Worm (Caenorhabditis elegans): ENCODE data around the gene fbxb-78.

The fbxb-78 gene

ce11 chrIV:4727935-4728334 is 9.4 kb upstream of the fbxb-78 start (continued):
- peak; percentile 58 to 73 (median 73) for TF ChIP-seq dpl-1 (GFP tag; optimal IDR thresholded peaks at IDR 0.05)
- peak; percentile 36 to 44 (median 40) for TF ChIP-seq ceh-82 (tag; optimal IDR thresholded peaks at IDR 0.05)
- peak; percentile 61 for TF ChIP-seq lin-15B (tag; optimal IDR thresholded peaks at IDR 0.05)
- TF ChIP-seq mep-1 (tag; optimal IDR thresholded peaks at IDR 0.05), result peak; percentile 63
- peak; percentile 94 for TF ChIP-seq nhr-90 (tag; optimal IDR thresholded peaks at IDR 0.05; ENCODE audit: poor library complexity)
- peak; percentile 7 for TF ChIP-seq ztf-4 (tag; optimal IDR thresholded peaks at IDR 0.05)
- peak; percentile 90 for TF ChIP-seq swsn-7 (tag; optimal IDR thresholded peaks at IDR 0.05)

ce11 chrIV:4742480-4742879 is 5.1 kb downstream of the fbxb-78 start:
- TF ChIP-seq elt-3 (tag; optimal IDR thresholded peaks at IDR 0.05), result no peak
- no peak for TF ChIP-seq isw-1 (GFP tag; IDR thresholded peaks at IDR 0.05)
- TF ChIP-seq vab-15 (tag; optimal IDR thresholded peaks at IDR 0.05), result no peak
- TF ChIP-seq C04F5.9 (tag; optimal IDR thresholded peaks at IDR 0.05), result no peak
- no peak for TF ChIP-seq ceh-88 (GFP tag; IDR thresholded peaks at IDR 0.05)
- TF ChIP-seq efl-1 (optimal IDR thresholded peaks at IDR 0.05), result no peak
- peak in 1 of 2 experiments; percentile 91 for TF ChIP-seq efl-1 (GFP tag; optimal IDR thresholded peaks at IDR 0.05 in 1 of 2)

- no peak for TF ChIP-seq efl-1 (optimal IDR thresholded peaks at IDR 0.05)
- peak in 1 of 2 experiments; percentile 24 for TF ChIP-seq efl-1 (GFP tag; optimal IDR thresholded peaks at IDR 0.05 in 1 of 2)
- TF ChIP-seq fos-1 (tag; optimal IDR thresholded peaks at IDR 0.05), result no peak
Measured at ce11 chrIV:4744167-4744566, 6.8 kb downstream of the fbxb-78 start, which contains the start of gene hoe-1. hoe-1 (minus strand) TSS chrIV:4744267.

ce11 chrIV:4745422-4745821 is 8.1 kb downstream of the fbxb-78 start, which contains the start of gene timm-17B.1:
timm-17B.1 (minus strand) TSS chrIV:4745492.
- no peak for TF ChIP-seq unc-130 (tag; optimal IDR thresholded peaks at IDR 0.05)
- no peak for TF ChIP-seq egl-27 (tag; optimal IDR thresholded peaks at IDR 0.05)
- TF ChIP-seq elt-3 (tag; optimal IDR thresholded peaks at IDR 0.05), result peak in 2 of 6 experiments; percentile 25 to 45
- TF ChIP-seq ama-1 (optimal IDR thresholded peaks at IDR 0.05), result no peak
- TF ChIP-seq nhr-84 (tag; optimal IDR thresholded peaks at IDR 0.05), result no peak
- no peak for TF ChIP-seq nhr-28 (tag; optimal IDR thresholded peaks at IDR 0.05)
- TF ChIP-seq aly-2 (tag; optimal IDR thresholded peaks at IDR 0.05), result peak; percentile 50
- peak; percentile 73 for TF ChIP-seq tbx-2 (tag; optimal IDR thresholded peaks at IDR 0.05)
- TF ChIP-seq elt-2 (tag; optimal IDR thresholded peaks at IDR 0.05), result peak; percentile 26
- TF ChIP-seq tlp-1 (tag; optimal IDR thresholded peaks at IDR 0.05), result no peak
- peak; percentile 73 to 81 (median 81) for TF ChIP-seq dpl-1 (GFP tag; optimal IDR thresholded peaks at IDR 0.05)
- peak; percentile 67 for TF ChIP-seq snpc-4 (tag; optimal IDR thresholded peaks at IDR 0.05)
- TF ChIP-seq sox-4 (tag; optimal IDR thresholded peaks at IDR 0.05), result peak; percentile 44
- TF ChIP-seq irx-1 (tag; optimal IDR thresholded peaks at IDR 0.05), result peak; percentile 69
- peak; percentile 79 for TF ChIP-seq C16A3.4 (tag; optimal IDR thresholded peaks at IDR 0.05)
- no peak for TF ChIP-seq ceh-8 (GFP tag; optimal IDR thresholded peaks at IDR 0.05)
- no peak for TF ChIP-seq ces-1 (GFP tag; optimal IDR thresholded peaks at IDR 0.05)
- no peak for TF ChIP-seq ets-5 (GFP tag; IDR thresholded peaks at IDR 0.05)
- peak; percentile 63 for TF ChIP-seq grh-1 (GFP tag; IDR thresholded peaks at IDR 0.05)
- no peak for TF ChIP-seq zip-4 (GFP tag; optimal IDR thresholded peaks at IDR 0.05)
- peak; percentile 96 for TF ChIP-seq lsy-2 (tag; optimal IDR thresholded peaks at IDR 0.05)
- peak; percentile 83 for TF ChIP-seq snu-23 (GFP tag; optimal IDR thresholded peaks at IDR 0.05)
- peak; percentile 34 for TF ChIP-seq ceh-90 (tag; optimal IDR thresholded peaks at IDR 0.05)
- no peak for TF ChIP-seq hlh-4 (tag; optimal IDR thresholded peaks at IDR 0.05)
- TF ChIP-seq jun-1 (tag; optimal IDR thresholded peaks at IDR 0.05), result peak; percentile 39
- TF ChIP-seq unc-98 (GFP tag; IDR thresholded peaks at IDR 0.05), result no peak
- peak; percentile 72 to 79 (median 78) for TF ChIP-seq ceh-82 (tag; optimal IDR thresholded peaks at IDR 0.05)
- TF ChIP-seq nhr-12 (tag; optimal IDR thresholded peaks at IDR 0.05), result no peak
- peak; percentile 82 for TF ChIP-seq swsn-7 (tag; optimal IDR thresholded peaks at IDR 0.05)
- TF ChIP-seq pqm-1 (tag; optimal IDR thresholded peaks at IDR 0.05), result no peak
- TF ChIP-seq hlh-17 (GFP tag; optimal IDR thresholded peaks at IDR 0.05; ENCODE audit: borderline replicate concordance), result no peak
- TF ChIP-seq fos-1 (tag; optimal IDR thresholded peaks at IDR 0.05), result peak; percentile 24
- peak; percentile 93 for TF ChIP-seq mep-1 (tag; optimal IDR thresholded peaks at IDR 0.05)
- peak; percentile 55 for TF ChIP-seq F16B12.6 (tag; optimal IDR thresholded peaks at IDR 0.05)
- TF ChIP-seq sptf-1 (tag; optimal IDR thresholded peaks at IDR 0.05), result no peak
- TF ChIP-seq nhr-20 (tag; optimal IDR thresholded peaks at IDR 0.05), result peak; percentile 73
- peak; percentile 36 for TF ChIP-seq hpl-2 (GFP tag; optimal IDR thresholded peaks at IDR 0.05)
- TF ChIP-seq lin-15B (tag; optimal IDR thresholded peaks at IDR 0.05), result peak; percentile 50
- 0 out of 2 replicates have a peak, but pooled peaks have one; percentile 40 for TF ChIP-seq mab-9 (GFP tag; IDR thresholded peaks at IDR 0.05)
- peak; percentile 35 for TF ChIP-seq ztf-4 (tag; optimal IDR thresholded peaks at IDR 0.05)
